Fruit fly (Drosophila melanogaster) whole organism, embryonic: Measurements from ENCODE around the gene CG31551.

Source experiments
- Aef1 ChIP-seq: fragments of 200-800 bp; sonication (Bioruptor generic); IDR thresholded peaks from 3 replicates; pipeline ENCODE4 v1.3.6; 2022; ENCODE audit warnings: missing biosample characterization, missing genetic modification characterization
- Asciz ChIP-seq: fragments of 200-800 bp; sonication (Bioruptor generic); optimal IDR thresholded peaks from 2 replicates; lab custom pipeline; 2017; ENCODE audit warnings: missing biosample characterization, mild to moderate bottlenecking, missing genetic modification characterization, missing genetic modification reagents
- Atf3 ChIP-seq: fragments of 200-800 bp; sonication (Bioruptor generic); optimal IDR thresholded peaks from 3 replicates; lab custom pipeline; 2016; ENCODE audit warnings: missing biosample characterization, missing genetic modification characterization
- CG12071 ChIP-seq: fragments of 200-800 bp; sonication (Bioruptor generic); optimal IDR thresholded peaks from 3 replicates; lab custom pipeline; 2018; ENCODE audit warnings: missing biosample characterization, mild to moderate bottlenecking, missing genetic modification characterization
- CG14014 ChIP-seq: fragments of 200-800 bp; sonication (Bioruptor generic); IDR thresholded peaks from 2 replicates; pipeline ENCODE4 v1.3.6; 2022; ENCODE audit warnings: missing biosample characterization, missing genetic modification characterization
- CG14710 ChIP-seq: fragments of 200-800 bp; sonication (Bioruptor generic); optimal IDR thresholded peaks from 3 replicates; lab custom pipeline; 2019; ENCODE audit warnings: missing biosample characterization, mild to moderate bottlenecking, missing genetic modification characterization, moderate library complexity
- CG1529 ChIP-seq: fragments of 200-800 bp; sonication (Bioruptor generic); optimal IDR thresholded peaks from 3 replicates; lab custom pipeline; 2018; ENCODE audit warnings: missing biosample characterization, missing genetic modification characterization
- CG17385 ChIP-seq: fragments of 200-800 bp; sonication (Bioruptor generic); optimal IDR thresholded peaks from 3 replicates; lab custom pipeline; 2018; ENCODE audit warnings: missing biosample characterization, mild to moderate bottlenecking, missing genetic modification characterization
- CG17829 ChIP-seq: fragments of 200-800 bp; optimal IDR thresholded peaks from 2 replicates; lab custom pipeline; 2019; ENCODE audit warnings: missing biosample characterization, mild to moderate bottlenecking, missing genetic modification characterization, moderate library complexity
- CG18011 ChIP-seq: fragments of 200-800 bp; sonication (Bioruptor generic); optimal IDR thresholded peaks from 2 replicates; lab custom pipeline; 2017; ENCODE audit warnings: missing biosample characterization, missing genetic modification characterization, mild to moderate bottlenecking, moderate library complexity, missing genotype
- CG18619 ChIP-seq: fragments of 200-800 bp; sonication (Bioruptor generic); optimal IDR thresholded peaks from 3 replicates; lab custom pipeline; 2017; ENCODE audit warnings: missing biosample characterization, mild to moderate bottlenecking, missing genetic modification characterization
- CG2712 ChIP-seq: fragments of 200-800 bp; optimal IDR thresholded peaks from 3 replicates; lab custom pipeline; 2019; ENCODE audit warnings: missing biosample characterization, mild to moderate bottlenecking, missing genetic modification characterization, moderate library complexity
- CG31441 ChIP-seq: fragments of 200-800 bp; sonication (Bioruptor generic); IDR thresholded peaks from 2 replicates; pipeline ENCODE4 v1.3.6; 2022; ENCODE audit warnings: missing biosample characterization, missing genetic modification characterization
- CG3163 ChIP-seq: fragments of 200-800 bp; sonication (Bioruptor generic); optimal IDR thresholded peaks from 3 replicates; lab custom pipeline; 2016; ENCODE audit warnings: missing biosample characterization, missing genetic modification characterization
- CG34224 ChIP-seq: fragments of 200-800 bp; sonication (Bioruptor generic); IDR thresholded peaks from 3 replicates; pipeline ENCODE4 v1.3.6; 2022; ENCODE audit warnings: missing biosample characterization, missing genetic modification characterization; ENCODE audit not compliant: partially characterized antibody
- CG4730 ChIP-seq: fragments of 200-800 bp; sonication (Bioruptor generic); IDR thresholded peaks from 2 replicates; pipeline ENCODE4 v1.3.6; 2022; ENCODE audit warnings: missing biosample characterization, missing genetic modification characterization
- CG6272 ChIP-seq: fragments of 200-800 bp; sonication (Bioruptor generic); IDR thresholded peaks from 2 replicates; pipeline ENCODE4 v1.3.6; 2022; ENCODE audit warnings: missing biosample characterization, missing genetic modification characterization
- CG7357 ChIP-seq: fragments of 200-800 bp; sonication (Bioruptor generic); IDR thresholded peaks from 3 replicates; pipeline ENCODE4 v1.3.6; 2022; ENCODE audit warnings: missing biosample characterization, missing genetic modification characterization
- CG7839 ChIP-seq: fragments of 200-800 bp; sonication (Bioruptor generic); optimal IDR thresholded peaks from 3 replicates; lab custom pipeline; 2018; ENCODE audit warnings: missing biosample characterization, mild to moderate bottlenecking, missing genetic modification characterization, moderate library complexity
- CG7928 ChIP-seq: fragments of 200-800 bp; sonication (Bioruptor generic); optimal IDR thresholded peaks from 2 replicates; lab custom pipeline; 2017; ENCODE audit warnings: missing biosample characterization, mild to moderate bottlenecking, missing genetic modification characterization
- CG7987 ChIP-seq: fragments of 200-800 bp; sonication (Bioruptor generic); optimal IDR thresholded peaks from 2 replicates; lab custom pipeline; 2018; ENCODE audit warnings: missing biosample characterization, mild to moderate bottlenecking, missing genetic modification characterization, moderate library complexity
- CG8924 ChIP-seq: fragments of 200-800 bp; optimal IDR thresholded peaks from 3 replicates; lab custom pipeline; 2019; ENCODE audit warnings: missing biosample characterization, mild to moderate bottlenecking, missing genetic modification characterization, moderate library complexity
- CG9215 ChIP-seq: fragments of 200-800 bp; sonication (Bioruptor generic); IDR thresholded peaks from 2 replicates; pipeline ENCODE4 v1.3.6; 2022; ENCODE audit warnings: missing biosample characterization, missing genetic modification characterization
- HLHmδ ChIP-seq: fragments of 200-800 bp; sonication (Bioruptor generic); optimal IDR thresholded peaks from 2 replicates; lab custom pipeline; 2018; ENCODE audit warnings: missing biosample characterization, mild to moderate bottlenecking, missing genetic modification characterization, moderate library complexity
- Hand ChIP-seq: fragments of 200-800 bp; sonication (Bioruptor generic); optimal IDR thresholded peaks from 2 replicates; lab custom pipeline; 2017; ENCODE audit warnings: mild to moderate bottlenecking, missing biosample characterization, missing genetic modification reagents, missing genetic modification characterization
- Kr ChIP-seq: fragments of 200-800 bp; sonication (Bioruptor generic); optimal IDR thresholded peaks from 2 replicates; lab custom pipeline; 2017; ENCODE audit warnings: missing biosample characterization, mild to moderate bottlenecking, missing genetic modification characterization
- MESR4 ChIP-seq: fragments of 200-800 bp; sonication (Bioruptor generic); optimal IDR thresholded peaks from 2 replicates; lab custom pipeline; 2018; ENCODE audit warnings: missing biosample characterization, mild to moderate bottlenecking, missing genetic modification characterization, moderate library complexity
- NC2α ChIP-seq: fragments of 200-800 bp; sonication (Bioruptor generic); optimal IDR thresholded peaks from 2 replicates; lab custom pipeline; 2016; ENCODE audit warnings: missing biosample characterization, missing genetic modification characterization
- Opbp ChIP-seq: fragments of 200-800 bp; sonication (Bioruptor generic); IDR thresholded peaks from 3 replicates; pipeline ENCODE4 v1.3.6; 2022; ENCODE audit warnings: missing biosample characterization, missing genetic modification characterization; ENCODE audit not compliant: partially characterized antibody
- Side ChIP-seq: fragments of 200-800 bp; sonication (Bioruptor generic); optimal IDR thresholded peaks from 2 replicates; lab custom pipeline; 2016; ENCODE audit warnings: missing biosample characterization, missing genetic modification characterization
- Sin3A ChIP-seq: fragments of >200 bp; optimal IDR thresholded peaks from 2 replicates; lab custom pipeline; 2018
- Stat92E ChIP-seq, 3 experiments: fragments of >200 bp in 2 of 3; fragments of 200-800 bp in 1 of 3; sonication (Bioruptor generic) in 1 of 3; optimal IDR thresholded peaks; 2 replicates each; lab custom pipeline; 2017 to 2019; ENCODE audit warnings: missing biosample characterization in 3 of 3, missing genetic modification characterization in 3 of 3, mild to moderate bottlenecking in 1 of 3, moderate library complexity in 1 of 3
- Tbp ChIP-seq: fragments of >200 bp; optimal IDR thresholded peaks from 2 replicates; lab custom pipeline; 2018; ENCODE audit warnings: missing biosample characterization, missing genetic modification characterization
- bab2 ChIP-seq: fragments of 200-800 bp; sonication (Bioruptor generic); optimal IDR thresholded peaks from 2 replicates; lab custom pipeline; 2016; ENCODE audit warnings: missing biosample characterization, missing genetic modification characterization
- bbx ChIP-seq: fragments of 200-800 bp; sonication (Bioruptor generic); IDR thresholded peaks from 2 replicates; pipeline ENCODE4 v1.3.6; 2022; ENCODE audit warnings: missing biosample characterization, missing genetic modification characterization; ENCODE audit not compliant: partially characterized antibody
- btn ChIP-seq: fragments of 200-800 bp; sonication (Bioruptor generic); optimal IDR thresholded peaks from 2 replicates; lab custom pipeline; 2016; ENCODE audit warnings: missing biosample characterization, missing genetic modification characterization
- cas ChIP-seq: fragments of 200-800 bp; sonication (Bioruptor generic); IDR thresholded peaks from 2 replicates; pipeline ENCODE4 v1.3.6; 2022; ENCODE audit warnings: missing biosample characterization, missing genetic modification characterization
- dimm ChIP-seq: fragments of 200-800 bp; sonication (Bioruptor generic); IDR thresholded peaks from 2 replicates; pipeline ENCODE4 v1.3.6; 2022; ENCODE audit warnings: missing biosample characterization, missing genetic modification characterization
- emc ChIP-seq: fragments of 200-800 bp; sonication (Bioruptor generic); optimal IDR thresholded peaks from 2 replicates; lab custom pipeline; 2016; ENCODE audit warnings: missing biosample characterization, missing genetic modification characterization
- en ChIP-seq: fragments of 200-800 bp; sonication (Bioruptor generic); optimal IDR thresholded peaks from 2 replicates; lab custom pipeline; 2016; ENCODE audit warnings: missing biosample characterization, missing genetic modification characterization
- fu2 ChIP-seq: fragments of 200-800 bp; sonication (Bioruptor generic); optimal IDR thresholded peaks from 2 replicates; lab custom pipeline; 2016; ENCODE audit warnings: missing biosample characterization, missing genetic modification characterization
- gt ChIP-seq: fragments of 200-800 bp; sonication (Bioruptor generic); IDR thresholded peaks from 2 replicates; pipeline ENCODE4 v1.3.6; 2022; ENCODE audit warnings: missing biosample characterization, missing genetic modification characterization
- her ChIP-seq: fragments of 200-800 bp; sonication (Bioruptor generic); optimal IDR thresholded peaks from 2 replicates; lab custom pipeline; 2016; ENCODE audit warnings: missing biosample characterization, missing genetic modification characterization
- ind ChIP-seq: fragments of 200-800 bp; sonication (Bioruptor generic); optimal IDR thresholded peaks from 3 replicates; lab custom pipeline; 2016; ENCODE audit warnings: missing biosample characterization, missing genetic modification characterization
- klu ChIP-seq: fragments of 200-800 bp; sonication (Bioruptor generic); IDR thresholded peaks from 2 replicates; pipeline ENCODE4 v1.3.6; 2022; ENCODE audit warnings: missing biosample characterization, missing genetic modification characterization
- lab ChIP-seq: fragments of 200-800 bp; sonication (Bioruptor generic); optimal IDR thresholded peaks from 3 replicates; lab custom pipeline; 2017; ENCODE audit warnings: missing biosample characterization, missing genetic modification characterization, mild to moderate bottlenecking, moderate library complexity, missing genetic modification reagents
- lbe ChIP-seq: fragments of 200-800 bp; sonication (Bioruptor generic); optimal IDR thresholded peaks from 2 replicates; lab custom pipeline; 2016; ENCODE audit warnings: missing biosample characterization, mild to moderate bottlenecking, missing genetic modification characterization
- nom ChIP-seq: fragments of 200-800 bp; sonication (Bioruptor generic); optimal IDR thresholded peaks from 2 replicates; lab custom pipeline; 2017; ENCODE audit warnings: missing biosample characterization, missing genetic modification characterization, mild to moderate bottlenecking, moderate library complexity, missing genetic modification reagents
- p53 ChIP-seq: fragments of 200-800 bp; sonication (Bioruptor generic); optimal IDR thresholded peaks from 2 replicates; lab custom pipeline; 2016; ENCODE audit warnings: missing biosample characterization, missing genetic modification characterization
- salm ChIP-seq: fragments of 200-800 bp; sonication (Bioruptor generic); optimal IDR thresholded peaks from 2 replicates; lab custom pipeline; 2018; ENCODE audit warnings: missing biosample characterization, mild to moderate bottlenecking, missing genetic modification characterization
- vfl ChIP-seq: fragments of 200-800 bp; sonication (Bioruptor generic); optimal IDR thresholded peaks from 2 replicates; lab custom pipeline; 2016; ENCODE audit warnings: missing biosample characterization, missing genetic modification characterization
- zfh2 ChIP-seq: fragments of 200-800 bp; sonication (Bioruptor generic); optimal IDR thresholded peaks from 2 replicates; lab custom pipeline; 2016; ENCODE audit warnings: missing biosample characterization, missing genetic modification characterization

Gene CG31551

DNA sequence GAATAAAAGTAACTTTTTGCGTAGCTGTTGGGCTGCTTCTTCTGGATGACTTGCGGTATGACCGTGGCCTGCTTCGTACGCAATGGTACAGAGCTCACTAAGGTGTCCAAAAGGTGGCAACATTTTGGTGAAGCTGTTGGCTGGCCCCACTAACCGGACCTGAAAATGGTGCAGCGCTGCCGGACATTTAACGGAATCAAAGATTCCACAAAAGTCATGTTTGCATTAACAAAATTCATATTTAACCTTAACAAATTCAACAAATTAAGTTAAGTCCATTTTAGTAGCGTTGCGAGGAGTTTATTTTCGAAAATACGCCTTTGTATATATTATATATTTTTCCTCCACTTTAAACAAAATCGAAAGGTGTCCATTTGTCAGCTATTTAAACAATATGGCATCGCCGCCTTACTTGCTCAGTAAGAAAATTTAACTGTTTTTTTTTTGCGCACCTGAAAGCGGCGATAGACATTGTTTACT is 26.6 kb upstream of the CG31551 start, which contains the start of the genes kra and SecS (continued):
- TF ChIP-seq CG18619 (GFP tag; lab: Kevin White, UChicago) (peak; percentile 51), klu (GFP tag; lab: Robert Waterston, UW) (no peak), Aef1 (no peak), Tbp (GFP tag; lab: Kevin White, UChicago) (no peak), HLHmδ (GFP tag; lab: Kevin White, UChicago) (peak; percentile 80), bab2 (peak; percentile 54), p53 (GFP tag; lab: Kevin White, UChicago) (no peak), lbe (GFP tag; lab: Kevin White, UChicago) (peak; percentile 47), CG3163 (no peak), CG14014 (GFP tag; lab: Robert Waterston, UW) (no peak), MESR4 (GFP tag; lab: Kevin White, UChicago) (peak; percentile 45), vfl (GFP tag; lab: Kevin White, UChicago) (peak; percentile 8), Side (GFP tag; lab: Kevin White, UChicago) (peak; percentile 47), emc (GFP tag; lab: Kevin White, UChicago) (no peak), CG17385 (peak; percentile 48), Opbp (GFP tag; lab: Robert Waterston, UW) (no peak), dimm (GFP tag; lab: Robert Waterston, UW) (no peak), CG31441 (no peak), CG1529 (GFP tag; lab: Kevin White, UChicago) (peak; percentile 31), CG7357 (GFP tag; lab: Robert Waterston, UW) (no peak), CG34224 (GFP tag; lab: Robert Waterston, UW) (no peak), CG8924 (peak; percentile 48), CG4730 (GFP tag; lab: Robert Waterston, UW) (no peak), lab (GFP tag; lab: Kevin White, UChicago) (peak; percentile 52), salm (tag; lab: Kevin White, UChicago) (no peak), CG7839 (tag; lab: Kevin White, UChicago) (no peak), Atf3 (GFP tag; lab: Kevin White, UChicago) (no peak), CG7987 (GFP tag; lab: Kevin White, UChicago) (peak; percentile 57), btn (GFP tag; lab: Kevin White, UChicago) (no peak), CG6272 (no peak), Sin3A (lab: Kevin White, UChicago) (peak; percentile 84), CG14710 (tag; lab: Kevin White, UChicago) (peak; percentile 86), nom (peak; percentile 1), cas (GFP tag; lab: Robert Waterston, UW) (no peak), CG2712 (tag; lab: Kevin White, UChicago) (peak; percentile 69), ind (peak; percentile 65), Stat92E (GFP tag; optimal IDR thresholded peaks at IDR 0.05; lab: Kevin White, UChicago) (no peak), CG17829 (peak; percentile 67), CG9215 (GFP tag; lab: Robert Waterston, UW) (no peak), CG18011 (GFP tag; lab: Kevin White, UChicago) (peak; percentile 56), Asciz (GFP tag; lab: Kevin White, UChicago) (no peak), CG7928 (GFP tag; lab: Kevin White, UChicago) (peak; percentile 35), Hand (GFP tag; lab: Kevin White, UChicago) (no peak), fu2 (no peak), gt (no peak), CG12071 (GFP tag; lab: Kevin White, UChicago) (peak; percentile 27), her (GFP tag; lab: Kevin White, UChicago) (no peak), zfh2 (GFP tag; lab: Kevin White, UChicago) (peak; percentile 46), NC2α (no peak), Kr (GFP tag; lab: Kevin White, UChicago) (no peak), en (no peak), bbx (GFP tag; lab: Robert Waterston, UW) (no peak)
